Fruit fly (Drosophila melanogaster): Measurements from ENCODE around the gene PRL-1.

- no peak for TF ChIP-seq ey (GFP tag; optimal IDR thresholded peaks at IDR 0.05)
- TF ChIP-seq Hr83 (GFP tag; optimal IDR thresholded peaks at IDR 0.05; ENCODE audit: poor library complexity, severe bottlenecking): no peak
- no peak for TF ChIP-seq foxo (GFP tag; optimal IDR thresholded peaks at IDR 0.05)
- no peak for TF ChIP-seq woc (GFP tag; optimal IDR thresholded peaks at IDR 0.05)
- TF ChIP-seq psq (GFP tag; optimal IDR thresholded peaks at IDR 0.05): no peak
- TF ChIP-seq Mio (GFP tag; optimal IDR thresholded peaks at IDR 0.05): no peak
- TF ChIP-seq h (GFP tag; optimal IDR thresholded peaks at IDR 0.05): no peak
- no peak for TF ChIP-seq pan (optimal IDR thresholded peaks at IDR 0.05)
- TF ChIP-seq jim (GFP tag; optimal IDR thresholded peaks at IDR 0.05): no peak
- no peak for TF ChIP-seq N (GFP tag; optimal IDR thresholded peaks at IDR 0.05)
- TF ChIP-seq OdsH (GFP tag; optimal IDR thresholded peaks at IDR 0.05): no peak
These were observed 25.4 kb upstream of the PRL-1 start for dm6 chr2L:16282856-16283255.

All from whole organism, wandering third instar larva.